Fruit fly (Drosophila melanogaster) Kc167 (cell line): ENCODE measurements around the gene CG32452.

ENCODE experiments used
- Myc ChIP-seq: fragments of >200 bp; optimal IDR thresholded peaks from 2 replicates; lab custom pipeline; 2017; ENCODE audit warnings: missing external identifiers
- Sin3A ChIP-seq: fragments of >200 bp; optimal IDR thresholded peaks from 2 replicates; lab custom pipeline; 2018; ENCODE audit warnings: missing external identifiers
- h ChIP-seq: fragments of >200 bp; optimal IDR thresholded peaks from 3 replicates; lab custom pipeline; 2018; ENCODE audit warnings: missing external identifiers
- insv ChIP-seq: fragments of >200 bp; optimal IDR thresholded peaks from 3 replicates; lab custom pipeline; 2018; ENCODE audit warnings: missing external identifiers
- psq ChIP-seq: fragments of >200 bp; optimal IDR thresholded peaks from 2 replicates; lab custom pipeline; 2017; ENCODE audit warnings: missing external identifiers

DNA sequence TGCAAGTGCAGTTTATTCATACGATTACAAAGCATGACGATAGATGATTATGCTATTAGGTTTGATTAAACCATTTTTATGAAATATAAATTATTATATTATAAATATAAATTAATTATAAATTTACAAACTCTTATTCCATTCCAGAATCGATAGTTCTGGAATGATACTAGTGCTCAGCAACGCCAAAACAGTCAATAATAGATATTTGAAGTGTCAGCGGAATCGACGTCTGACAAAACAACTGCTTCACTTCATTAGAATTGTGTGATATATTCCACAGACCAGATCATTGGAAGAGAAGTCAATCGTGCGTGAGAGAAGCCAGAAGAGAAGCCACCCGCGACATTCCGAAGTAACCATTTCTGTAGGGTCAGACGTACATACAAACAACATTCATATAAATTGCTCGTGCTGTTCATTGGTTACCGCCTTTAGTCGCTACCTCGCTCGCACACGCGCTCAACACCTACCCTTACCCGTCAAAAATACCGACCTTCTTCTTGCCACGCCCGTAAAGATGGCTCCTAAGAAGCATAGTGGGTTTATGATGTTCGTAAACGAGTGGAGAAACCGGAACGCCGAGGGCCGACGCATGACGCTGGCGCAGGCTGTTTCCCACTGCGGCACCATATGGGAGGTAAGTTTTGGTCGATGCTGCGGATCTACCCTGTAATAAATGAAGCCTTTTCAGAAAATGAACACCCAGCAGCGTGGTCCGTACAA, 6.7 kb downstream of the CG32452 start:
- TF ChIP-seq psq (lab: Kevin White, UChicago) (no peak), Myc (lab: Kevin White, UChicago) (no peak), Sin3A (lab: Kevin White, UChicago) (no peak), h (lab: Kevin White, UChicago) (no peak), insv (no peak)
